Worm (Caenorhabditis elegans) whole organism, young adult: ENCODE measurements around the gene faah-5.

Experiments used
- F23B12.7 ChIP-seq: sonication (generic microtip); optimal IDR thresholded peaks from 2 replicates; lab custom pipeline; 2017; ENCODE audit warnings: missing genetic modification characterization, mild to moderate bottlenecking, missing compliant biosample characterization, antibody characterized with exemption, moderate library complexity; ENCODE audit not compliant: insufficient read depth
- F33H1.4 ChIP-seq: fragments of 200-800 bp; sonication (Bioruptor generic); IDR thresholded peaks from 2 replicates; pipeline ENCODE4 v1.3.6; 2022; ENCODE audit warnings: missing genetic modification reagents, missing genetic modification characterization, missing compliant biosample characterization
- F37B4.10 ChIP-seq: fragments of 200-800 bp; sonication (Bioruptor generic); IDR thresholded peaks from 2 replicates; pipeline ENCODE4 v1.3.6; 2022; ENCODE audit warnings: missing genetic modification characterization, missing compliant biosample characterization
- F52B5.7 ChIP-seq: sonication (generic microtip); optimal IDR thresholded peaks from 2 replicates; lab custom pipeline; 2016; ENCODE audit warnings: mild to moderate bottlenecking, missing genetic modification characterization, missing compliant biosample characterization
- K12H6.12 ChIP-seq: fragments of 200-800 bp; sonication (Bioruptor generic); optimal IDR thresholded peaks from 2 replicates; lab custom pipeline; 2018; ENCODE audit warnings: mild to moderate bottlenecking, missing genetic modification characterization, missing compliant biosample characterization
- Y53F4B.3 ChIP-seq: fragments of 200-800 bp; sonication (Bioruptor generic); IDR thresholded peaks from 2 replicates; pipeline ENCODE4 v1.3.6; 2022; ENCODE audit warnings: missing genetic modification reagents, missing genetic modification characterization, missing compliant biosample characterization
- aptf-3 ChIP-seq: fragments of 200-800 bp; sonication (Bioruptor generic); IDR thresholded peaks from 2 replicates; pipeline ENCODE4 v1.3.6; 2022; ENCODE audit warnings: missing genetic modification characterization, missing compliant biosample characterization
- attf-5 ChIP-seq: fragments of 200-800 bp; sonication (Bioruptor generic); optimal IDR thresholded peaks from 2 replicates; lab custom pipeline; 2018; ENCODE audit warnings: mild to moderate bottlenecking, missing genetic modification characterization, missing compliant biosample characterization
- ceh-100 ChIP-seq: fragments of 200-800 bp; sonication (Bioruptor generic); IDR thresholded peaks from 2 replicates; pipeline ENCODE4 v1.3.6; 2022; ENCODE audit warnings: missing genetic modification reagents, missing genetic modification characterization, missing compliant biosample characterization
- ceh-27 ChIP-seq: fragments of 200-800 bp; sonication (Bioruptor generic); optimal IDR thresholded peaks from 2 replicates; lab custom pipeline; 2018; ENCODE audit warnings: mild to moderate bottlenecking, missing genetic modification characterization, moderate library complexity, missing compliant biosample characterization
- die-1 ChIP-seq: sonication (generic microtip); optimal IDR thresholded peaks from 2 replicates; lab custom pipeline; 2016; ENCODE audit warnings: missing genotype, mild to moderate bottlenecking, missing genetic modification characterization, missing compliant biosample characterization
- efl-1 ChIP-seq: fragments of 150-350 bp; optimal IDR thresholded peaks from 2 replicates; lab custom pipeline; 2014; ENCODE audit warnings: missing biosample characterization, missing genetic modification reagents, missing genetic modification characterization
- egrh-3 ChIP-seq: fragments of 200-800 bp; sonication (Bioruptor generic); IDR thresholded peaks from 2 replicates; pipeline ENCODE4 v1.3.6; 2022; ENCODE audit warnings: missing genetic modification reagents, missing genetic modification characterization, missing compliant biosample characterization
- fkh-3 ChIP-seq: sonication (generic microtip); optimal IDR thresholded peaks from 2 replicates; lab custom pipeline; 2016; ENCODE audit warnings: mild to moderate bottlenecking, missing genetic modification characterization, missing compliant biosample characterization
- him-1 ChIP-seq: sonication (generic microtip); optimal IDR thresholded peaks from 2 replicates; lab custom pipeline; 2016; ENCODE audit warnings: missing genotype, missing genetic modification reagents, missing genetic modification characterization, missing compliant biosample characterization
- hmg-1.2 ChIP-seq: fragments of 200-800 bp; sonication (Bioruptor generic); IDR thresholded peaks from 2 replicates; pipeline ENCODE4 v1.3.6; 2022; ENCODE audit warnings: missing genetic modification reagents, missing genetic modification characterization, missing compliant biosample characterization
- hsf-1 ChIP-seq: fragments of 200-800 bp; sonication (Bioruptor generic); IDR thresholded peaks from 2 replicates; pipeline ENCODE4 v1.3.6; 2022; ENCODE audit warnings: missing genetic modification reagents, missing genetic modification characterization, missing compliant biosample characterization
- lag-1 ChIP-seq: fragments of 200-800 bp; sonication (Bioruptor generic); IDR thresholded peaks from 2 replicates; pipeline ENCODE4 v1.3.6; 2022; ENCODE audit warnings: missing genetic modification reagents, missing genetic modification characterization, missing compliant biosample characterization
- let-607 ChIP-seq, 2 experiments: fragments of 200-800 bp in 1 of 2; sonication (Bioruptor generic) in 1 of 2; sonication (generic microtip) in 1 of 2; optimal IDR thresholded peaks; 2 replicates each; lab custom pipeline; 2016 to 2018; ENCODE audit warnings: mild to moderate bottlenecking in 2 of 2, missing compliant biosample characterization in 2 of 2, missing genetic modification characterization in 2 of 2, moderate library complexity in 2 of 2, missing genotype in 1 of 2
- lsl-1 ChIP-seq: fragments of 200-800 bp; sonication (Bioruptor generic); optimal IDR thresholded peaks from 2 replicates; lab custom pipeline; 2018; ENCODE audit warnings: mild to moderate bottlenecking, missing genetic modification characterization, moderate library complexity, missing compliant biosample characterization
- madf-10 ChIP-seq: sonication (generic microtip); optimal IDR thresholded peaks from 2 replicates; lab custom pipeline; 2016; ENCODE audit warnings: mild to moderate bottlenecking, missing genetic modification characterization, missing compliant biosample characterization
- madf-6 ChIP-seq: fragments of 200-800 bp; sonication (Bioruptor generic); IDR thresholded peaks from 2 replicates; pipeline ENCODE4 v1.3.6; 2022; ENCODE audit warnings: missing genetic modification reagents, missing genetic modification characterization, missing compliant biosample characterization
- madf-8 ChIP-seq: fragments of 200-800 bp; sonication (Bioruptor generic); conservative IDR thresholded peaks from 2 replicates; pipeline ENCODE4 v1.3.6; 2022; ENCODE audit warnings: missing genetic modification reagents, missing genetic modification characterization, missing compliant biosample characterization
- mcd-1 ChIP-seq: fragments of 200-800 bp; sonication (Bioruptor generic); IDR thresholded peaks from 2 replicates; pipeline ENCODE4 v1.3.6; 2022; ENCODE audit warnings: missing genetic modification reagents, missing genetic modification characterization, missing compliant biosample characterization
- nhr-120 ChIP-seq: fragments of 200-800 bp; sonication (Bioruptor generic); IDR thresholded peaks from 2 replicates; pipeline ENCODE4 v1.3.6; 2022; ENCODE audit warnings: missing genetic modification characterization, missing compliant biosample characterization
- nhr-80 ChIP-seq: sonication (generic microtip); optimal IDR thresholded peaks from 2 replicates; lab custom pipeline; 2016; ENCODE audit warnings: missing genetic modification characterization, missing compliant biosample characterization
- nhr-90 ChIP-seq: sonication (generic microtip); optimal IDR thresholded peaks from 2 replicates; lab custom pipeline; 2016; ENCODE audit warnings: missing genotype, mild to moderate bottlenecking, missing genetic modification characterization, missing compliant biosample characterization
- repo-1 ChIP-seq: sonication (generic microtip); optimal IDR thresholded peaks from 2 replicates; lab custom pipeline; 2017; ENCODE audit warnings: mild to moderate bottlenecking, missing genetic modification characterization, missing compliant biosample characterization
- snpc-3.4 ChIP-seq: sonication (generic microtip); optimal IDR thresholded peaks from 2 replicates; lab custom pipeline; 2017; ENCODE audit warnings: missing genetic modification characterization, mild to moderate bottlenecking, missing compliant biosample characterization, antibody characterized with exemption, moderate library complexity, missing genotype, missing genetic modification reagents
- tbp1 ChIP-seq: fragments of 200-800 bp; sonication (Bioruptor generic); optimal IDR thresholded peaks from 2 replicates; lab custom pipeline; 2018; ENCODE audit warnings: mild to moderate bottlenecking, missing genetic modification characterization, missing compliant biosample characterization
- zfh-2 ChIP-seq: fragments of 200-800 bp; sonication (Bioruptor generic); conservative IDR thresholded peaks from 2 replicates; pipeline ENCODE4 v1.3.6; 2022; ENCODE audit warnings: missing genetic modification reagents, missing genetic modification characterization, missing compliant biosample characterization
- ztf-28 ChIP-seq: fragments of 200-800 bp; sonication (Bioruptor generic); IDR thresholded peaks from 2 replicates; pipeline ENCODE4 v1.3.6; 2022; ENCODE audit warnings: missing genetic modification reagents, missing genetic modification characterization, missing compliant biosample characterization
- ztf-3 ChIP-seq: fragments of 200-800 bp; sonication (Bioruptor generic); optimal IDR thresholded peaks from 2 replicates; lab custom pipeline; 2018; ENCODE audit warnings: mild to moderate bottlenecking, missing genetic modification characterization, missing compliant biosample characterization

The faah-5 gene

DNA sequence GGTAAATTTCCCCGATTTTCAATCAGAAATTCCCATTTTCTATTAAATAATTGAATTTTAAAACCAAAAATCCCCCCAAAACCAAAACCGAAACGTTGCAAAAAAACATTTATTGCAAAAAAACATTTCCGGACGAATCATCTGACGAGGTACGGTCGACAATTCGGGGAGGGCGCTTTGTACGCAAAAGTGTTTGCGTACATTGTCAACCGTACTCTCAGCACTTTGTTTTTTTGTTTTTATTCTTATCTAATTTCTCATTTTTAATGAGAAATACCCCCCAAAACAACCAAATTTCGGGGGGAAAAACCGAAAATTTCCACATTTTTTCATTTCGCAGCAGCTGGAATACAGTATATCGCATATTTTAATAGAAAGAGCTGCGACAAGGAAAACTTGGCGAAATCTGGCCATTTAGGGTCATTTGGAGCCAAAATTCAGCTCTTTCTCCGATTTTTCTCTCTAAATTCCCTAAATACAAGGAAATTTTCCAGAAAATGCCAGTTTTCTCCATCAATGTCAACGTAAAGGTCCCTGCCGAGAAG is 43.5 kb downstream of the faah-5 start, which contains the start of gene mif-1:
Gene mif-1, plus strand, starts transcription at position 495 of the 545 bp plus-strand sequence.
- TF ChIP-seq tbp1 (peak; percentile 7), madf-8 (GFP tag; lab: Robert Waterston, UW) (no peak), fkh-3 (tag; lab: Kevin White, UChicago) (no peak), attf-5 (GFP tag; lab: Kevin White, UChicago) (peak; percentile 23), lsl-1 (peak; percentile 83)

DNA sequence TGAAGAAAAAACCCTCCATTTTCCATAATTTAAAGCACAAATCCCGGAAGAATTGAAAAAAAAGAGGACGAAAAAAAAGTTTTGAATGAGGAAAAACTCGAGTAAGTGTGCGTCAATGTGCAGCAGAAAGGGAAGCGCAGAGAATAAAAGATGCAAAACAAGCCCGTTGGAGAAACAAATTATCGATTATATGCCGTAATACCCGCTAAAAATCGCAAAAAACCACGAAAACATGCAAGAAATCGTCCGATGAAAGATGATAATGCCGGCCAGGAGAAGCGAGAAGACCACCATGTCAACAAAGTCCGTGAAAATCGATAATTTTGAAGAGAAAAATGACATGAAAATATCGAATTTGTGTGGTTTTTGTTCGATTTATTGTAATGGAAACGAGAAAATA is 44.2 kb downstream of the faah-5 start:
- TF ChIP-seq lag-1 (no peak), hmg-1.2 (peak; percentile 14; the same call in 1 of the 2 replicates)

DNA sequence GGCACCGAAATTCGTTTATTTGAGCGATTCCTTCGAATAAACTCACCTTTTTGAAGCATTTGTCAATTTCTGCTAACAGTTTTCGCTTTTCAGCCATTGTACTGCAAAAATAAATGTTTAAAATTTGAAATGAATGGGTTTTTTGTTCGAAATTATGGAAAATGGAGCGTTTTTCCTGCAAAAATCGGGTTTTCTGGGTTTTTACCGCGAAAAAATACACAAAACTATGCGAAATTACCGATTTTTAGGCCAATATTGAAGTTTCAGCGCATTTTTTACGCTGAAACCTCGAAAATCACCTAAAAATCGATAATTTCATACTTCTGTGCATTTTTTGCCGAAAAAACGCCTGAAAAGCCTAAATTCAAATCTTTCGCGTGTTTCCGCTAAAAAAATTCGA is 44.9 kb downstream of the faah-5 start, which contains the start of gene ntl-3:
Gene ntl-3, minus strand, starts transcription at position 101 of the 400 bp plus-strand sequence.
- TF ChIP-seq die-1 (tag; lab: Kevin White, UChicago) (no peak), F23B12.7 (tag; lab: Kevin White, UChicago) (no peak), ceh-27 (GFP tag; lab: Kevin White, UChicago) (no peak), F52B5.7 (tag; lab: Kevin White, UChicago) (no peak), let-607 (tag; optimal IDR thresholded peaks at IDR 0.05; lab: Kevin White, UChicago) (no peak), K12H6.12 (tag; lab: Kevin White, UChicago) (no peak)

DNA sequence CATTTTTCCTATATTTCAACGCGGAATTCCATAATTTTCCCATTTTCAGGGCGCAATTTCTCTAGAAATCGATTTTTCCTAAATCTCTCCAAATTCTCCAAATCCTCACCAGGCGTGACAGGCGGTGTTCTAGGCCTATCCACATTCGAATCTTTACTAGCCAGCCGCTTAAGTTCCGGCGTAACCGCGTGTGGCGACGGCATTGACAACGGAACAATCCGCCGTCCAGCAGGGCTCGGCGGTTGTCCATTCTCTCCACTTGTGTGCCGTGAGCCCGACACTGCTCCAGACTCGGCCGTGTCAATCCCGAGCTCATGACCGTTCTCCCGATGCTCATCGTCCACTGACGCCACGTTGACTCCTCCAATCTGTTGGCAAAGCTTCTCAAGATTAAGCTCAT is 48.2 kb downstream of the faah-5 start:
- TF ChIP-seq zfh-2 (GFP tag; lab: Robert Waterston, UW) (peak; percentile 65), snpc-3.4 (tag; lab: Kevin White, UChicago) (no peak)

DNA sequence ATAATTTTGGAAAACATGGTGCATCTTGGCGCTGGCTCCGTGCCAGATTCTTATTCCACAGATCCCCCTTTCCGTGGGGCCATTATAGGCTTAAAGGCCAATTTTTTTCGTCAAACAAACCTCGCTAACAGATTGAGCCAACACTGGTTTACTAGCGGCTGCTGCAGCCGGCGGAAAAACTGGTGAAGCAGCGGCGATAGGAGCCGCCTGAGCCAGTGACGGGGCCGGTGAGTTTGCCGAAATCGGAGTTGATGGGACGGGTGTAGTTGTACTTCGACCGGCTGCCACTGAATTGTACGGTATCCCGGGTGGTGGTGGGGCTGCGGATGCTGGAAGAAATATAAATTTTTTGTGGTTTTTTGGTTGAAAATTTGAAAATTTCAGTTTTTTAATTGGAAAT is 49.5 kb downstream of the faah-5 start:
- TF ChIP-seq him-1 (tag; lab: Kevin White, UChicago) (no peak), hsf-1 (GFP tag; lab: Robert Waterston, UW) (0 out of 2 replicates have a peak, but pooled peaks have one; percentile 29), zfh-2 (GFP tag; lab: Robert Waterston, UW) (peak; percentile 69), F37B4.10 (GFP tag; lab: Robert Waterston, UW) (no peak)

DNA sequence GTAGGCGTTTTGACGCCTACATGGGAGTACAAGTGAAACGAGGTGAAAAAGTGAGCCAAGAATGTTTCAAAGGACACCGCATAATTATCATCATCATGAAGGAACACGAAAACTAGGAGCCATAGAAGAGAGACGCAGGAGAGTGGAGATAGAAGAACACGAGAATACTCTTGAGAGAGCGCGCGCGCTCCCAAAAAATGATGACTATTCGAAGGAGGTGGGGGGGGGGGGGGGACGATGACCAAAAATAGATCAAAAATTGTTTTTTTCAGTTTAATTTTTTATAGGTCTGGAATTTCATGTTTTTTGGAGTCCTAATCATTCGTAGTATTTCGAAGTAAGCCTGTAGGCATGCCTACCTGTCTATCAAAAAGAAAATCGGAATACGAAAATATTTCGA is 54.5 kb downstream of the faah-5 start:
- TF ChIP-seq repo-1 (no peak), F23B12.7 (tag; lab: Kevin White, UChicago) (peak; percentile 0), ceh-100 (GFP tag; lab: Robert Waterston, UW) (0 out of 2 replicates have a peak, but pooled peaks have one; percentile 19), efl-1 (GFP tag; lab: Kevin White, UChicago) (peak; percentile 54), madf-6 (GFP tag; lab: Robert Waterston, UW) (peak; percentile 71), F37B4.10 (GFP tag; lab: Robert Waterston, UW) (no peak), nhr-80 (tag; lab: Kevin White, UChicago) (peak; percentile 41), madf-8 (GFP tag; lab: Robert Waterston, UW) (peak; percentile 38; the same call in 1 of the 2 replicates), egrh-3 (GFP tag; lab: Robert Waterston, UW) (peak; percentile 69), ztf-28 (GFP tag; lab: Robert Waterston, UW) (no peak), F33H1.4 (GFP tag; lab: Robert Waterston, UW) (0 out of 2 replicates have a peak, but pooled peaks have one; percentile 27), Y53F4B.3 (no peak), madf-10 (tag; lab: Kevin White, UChicago) (no peak), nhr-90 (tag; lab: Kevin White, UChicago) (no peak), mcd-1 (0 out of 2 replicates have a peak, but pooled peaks have one; percentile 28), ztf-3 (GFP tag; lab: Kevin White, UChicago) (no peak), aptf-3 (GFP tag; lab: Robert Waterston, UW) (no peak), nhr-120 (no peak), hmg-1.2 (peak; percentile 15; the same call in 1 of the 2 replicates)
